Worm (Caenorhabditis elegans) whole organism, L1 larva: ENCODE results near the gene F57A8.1.

ENCODE experiments used
- Y116A8C.19 ChIP-seq: sonication (generic microtip); optimal IDR thresholded peaks from 2 replicates; lab custom pipeline; 2016; ENCODE audit warnings: missing compliant biosample characterization, missing genetic modification characterization, borderline replicate concordance
- aly-2 ChIP-seq: fragments of 150-350 bp; optimal IDR thresholded peaks from 2 replicates; lab custom pipeline; 2014; ENCODE audit warnings: missing biosample characterization, missing genetic modification characterization
- ama-1 ChIP-seq: fragments of 150-350 bp; optimal IDR thresholded peaks from 2 replicates; lab custom pipeline; 2014
- blmp-1 ChIP-seq: fragments of 150-350 bp; optimal IDR thresholded peaks from 2 replicates; lab custom pipeline; 2014; ENCODE audit warnings: missing biosample characterization, missing genetic modification characterization
- ceh-63 ChIP-seq: fragments of 200-800 bp; sonication (Bioruptor generic); optimal IDR thresholded peaks from 2 replicates; lab custom pipeline; 2018; ENCODE audit warnings: mild to moderate bottlenecking, missing genetic modification characterization, missing compliant biosample characterization
- ceh-8 ChIP-seq: fragments of 200-800 bp; sonication (Bioruptor generic); optimal IDR thresholded peaks from 2 replicates; lab custom pipeline; 2018; ENCODE audit warnings: mild to moderate bottlenecking, missing genetic modification characterization, moderate library complexity, missing compliant biosample characterization
- dpl-1 ChIP-seq, 3 experiments: fragments of 150-350 bp in 2 of 3; sonication (generic microtip) in 1 of 3; optimal IDR thresholded peaks; 2 replicates each; lab custom pipeline; 2014 to 2017; ENCODE audit warnings: missing biosample characterization in 3 of 3, missing genetic modification characterization in 3 of 3, missing genetic modification reagents in 3 of 3
- dsc-1 ChIP-seq: sonication (generic microtip); optimal IDR thresholded peaks from 2 replicates; lab custom pipeline; 2016; ENCODE audit warnings: mild to moderate bottlenecking, missing genetic modification characterization, missing compliant biosample characterization
- efl-1 ChIP-seq, 4 experiments: fragments of 150-350 bp; optimal IDR thresholded peaks in 3 of 4; peaks in 1 of 4; 1 replicate in 1 of 4; 2 replicates in 3 of 4; lab custom pipeline; 2014; ENCODE audit warnings: missing biosample characterization in 2 of 4, missing genetic modification characterization in 2 of 4, missing genetic modification reagents in 2 of 4
- efl-3 ChIP-seq: fragments of 200-800 bp; sonication (Bioruptor generic); optimal IDR thresholded peaks from 2 replicates; lab custom pipeline; 2018; ENCODE audit warnings: mild to moderate bottlenecking, missing genetic modification characterization, missing compliant biosample characterization
- elt-2 ChIP-seq: sonication (generic microtip); optimal IDR thresholded peaks from 2 replicates; lab custom pipeline; 2016; ENCODE audit warnings: missing genetic modification characterization, mild to moderate bottlenecking, inconsistent platforms, missing compliant biosample characterization, missing genetic modification reagents
- elt-3 ChIP-seq, 6 experiments: fragments of 150-350 bp in 1 of 6; sonication (generic microtip); optimal IDR thresholded peaks; 2 replicates each; lab custom pipeline; 2017 to 2018; ENCODE audit warnings: missing biosample characterization in 6 of 6, missing genetic modification characterization in 6 of 6, inconsistent platforms in 1 of 6
- ets-5 ChIP-seq: fragments of 200-800 bp; sonication (Bioruptor generic); IDR thresholded peaks from 2 replicates; pipeline ENCODE4 v1.3.6; 2022; ENCODE audit warnings: missing genetic modification characterization, missing compliant biosample characterization
- fkh-10 ChIP-seq: sonication (generic microtip); optimal IDR thresholded peaks from 2 replicates; lab custom pipeline; 2017; ENCODE audit warnings: missing biosample characterization, missing genetic modification reagents, missing genetic modification characterization
- fkh-8 ChIP-seq: sonication (generic microtip); optimal IDR thresholded peaks from 2 replicates; lab custom pipeline; 2016; ENCODE audit warnings: mild to moderate bottlenecking, missing genetic modification characterization, missing compliant biosample characterization
- fos-1 ChIP-seq: fragments of 150-350 bp; optimal IDR thresholded peaks from 2 replicates; lab custom pipeline; 2014; ENCODE audit warnings: missing biosample characterization, missing genetic modification characterization
- grh-1 ChIP-seq: fragments of 200-800 bp; sonication (Bioruptor generic); IDR thresholded peaks from 2 replicates; pipeline ENCODE4 v1.3.6; 2022; ENCODE audit warnings: missing genetic modification reagents, missing genetic modification characterization, missing compliant biosample characterization
- hpl-2 ChIP-seq: fragments of 150-350 bp; optimal IDR thresholded peaks from 2 replicates; lab custom pipeline; 2014; ENCODE audit warnings: missing biosample characterization, missing genetic modification reagents, missing genetic modification characterization
- lin-14 ChIP-seq: fragments of 200-800 bp; sonication (Bioruptor generic); optimal IDR thresholded peaks from 2 replicates; lab custom pipeline; 2018; ENCODE audit warnings: mild to moderate bottlenecking, missing genetic modification characterization, moderate library complexity, missing compliant biosample characterization
- lin-15B ChIP-seq: fragments of 150-350 bp; sonication (generic microtip); optimal IDR thresholded peaks from 3 replicates; lab custom pipeline; 2014; ENCODE audit warnings: missing biosample characterization, missing genetic modification characterization
- lin-35 ChIP-seq, 2 experiments: fragments of 150-350 bp; optimal IDR thresholded peaks; 2 replicates each; lab custom pipeline; 2014; ENCODE audit warnings: missing biosample characterization in 2 of 2, missing genetic modification characterization in 2 of 2, missing genetic modification reagents in 2 of 2
- lsy-2 ChIP-seq, 2 experiments: fragments of 150-350 bp; optimal IDR thresholded peaks; 2 replicates each; lab custom pipeline; 2014; ENCODE audit warnings: missing biosample characterization in 2 of 2, missing genetic modification characterization in 2 of 2
- mdl-1 ChIP-seq, 2 experiments: fragments of 150-350 bp; optimal IDR thresholded peaks; 2 replicates each; lab custom pipeline; 2014 to 2017; ENCODE audit warnings: missing biosample characterization in 2 of 2, missing genetic modification characterization in 2 of 2, inconsistent platforms in 1 of 2
- mef-2 ChIP-seq: fragments of 150-350 bp; optimal IDR thresholded peaks from 2 replicates; lab custom pipeline; 2014; ENCODE audit warnings: missing biosample characterization, missing genetic modification characterization
- mep-1 ChIP-seq: fragments of 150-350 bp; optimal IDR thresholded peaks from 2 replicates; lab custom pipeline; 2014; ENCODE audit warnings: missing biosample characterization, missing genetic modification characterization
- nhr-11 ChIP-seq: fragments of 150-350 bp; optimal IDR thresholded peaks from 2 replicates; lab custom pipeline; 2014; ENCODE audit warnings: missing biosample characterization, missing genetic modification characterization
- nhr-12 ChIP-seq: sonication (generic microtip); optimal IDR thresholded peaks from 2 replicates; lab custom pipeline; 2017; ENCODE audit warnings: missing biosample characterization, missing genetic modification characterization
- nhr-19 ChIP-seq: fragments of 200-800 bp; sonication (Bioruptor generic); conservative IDR thresholded peaks from 2 replicates; pipeline ENCODE4 v1.3.6; 2022; ENCODE audit warnings: missing genetic modification characterization, missing compliant biosample characterization
- nhr-20 ChIP-seq: sonication (generic microtip); optimal IDR thresholded peaks from 2 replicates; lab custom pipeline; 2016; ENCODE audit warnings: mild to moderate bottlenecking, missing genetic modification characterization, missing compliant biosample characterization
- nhr-237 ChIP-seq: fragments of 150-350 bp; optimal IDR thresholded peaks from 2 replicates; lab custom pipeline; 2014; ENCODE audit warnings: missing biosample characterization, missing genetic modification characterization
- nhr-28 ChIP-seq: fragments of 150-350 bp; optimal IDR thresholded peaks from 2 replicates; lab custom pipeline; 2014; ENCODE audit warnings: missing biosample characterization, missing genetic modification characterization
- nhr-71 ChIP-seq: sonication (generic microtip); optimal IDR thresholded peaks from 2 replicates; lab custom pipeline; 2016; ENCODE audit warnings: mild to moderate bottlenecking, missing genetic modification characterization, moderate library complexity, missing compliant biosample characterization
- nhr-77 ChIP-seq: fragments of 150-350 bp; optimal IDR thresholded peaks from 2 replicates; lab custom pipeline; 2014; ENCODE audit warnings: missing biosample characterization, missing genetic modification characterization
- nhr-85 ChIP-seq: sonication (generic microtip); peaks from one replicate; lab custom pipeline; 2016; ENCODE audit warnings: missing genetic modification characterization, inconsistent platforms, missing compliant biosample characterization
- nhr-90 ChIP-seq: sonication (generic microtip); optimal IDR thresholded peaks from 2 replicates; lab custom pipeline; 2016; ENCODE audit warnings: mild to moderate bottlenecking, missing genetic modification characterization, missing compliant biosample characterization; ENCODE audit not compliant: poor library complexity
- pqm-1 ChIP-seq: sonication (generic microtip); optimal IDR thresholded peaks from 3 replicates; lab custom pipeline; 2017; ENCODE audit warnings: missing biosample characterization, missing genetic modification characterization
- snpc-4 ChIP-seq: fragments of 150-350 bp; optimal IDR thresholded peaks from 2 replicates; lab custom pipeline; 2014; ENCODE audit warnings: missing biosample characterization, missing genetic modification characterization
- snu-23 ChIP-seq: sonication (generic microtip); optimal IDR thresholded peaks from 2 replicates; lab custom pipeline; 2016; ENCODE audit warnings: missing genetic modification characterization, missing compliant biosample characterization
- sox-4 ChIP-seq: sonication (generic microtip); optimal IDR thresholded peaks from 2 replicates; lab custom pipeline; 2016; ENCODE audit warnings: missing genetic modification characterization, missing compliant biosample characterization
- sptf-1 ChIP-seq: fragments of 150-350 bp; optimal IDR thresholded peaks from 2 replicates; lab custom pipeline; 2014; ENCODE audit warnings: missing biosample characterization, missing genetic modification characterization
- tlp-1 ChIP-seq: fragments of 150-350 bp; optimal IDR thresholded peaks from 2 replicates; lab custom pipeline; 2014; ENCODE audit warnings: missing biosample characterization, missing genetic modification characterization
- unc-98 ChIP-seq: fragments of 200-800 bp; sonication (Bioruptor generic); IDR thresholded peaks from 2 replicates; pipeline ENCODE4 v1.3.6; 2022; ENCODE audit warnings: missing genetic modification characterization, missing compliant biosample characterization
- vab-15 ChIP-seq: sonication (generic microtip); optimal IDR thresholded peaks from 2 replicates; lab custom pipeline; 2017; ENCODE audit warnings: missing genotype, mild to moderate bottlenecking, missing genetic modification characterization, missing compliant biosample characterization
- xbp-1 ChIP-seq: sonication (generic microtip); optimal IDR thresholded peaks from 2 replicates; lab custom pipeline; 2016; ENCODE audit warnings: missing genetic modification characterization, missing compliant biosample characterization
- zag-1 ChIP-seq: fragments of 150-350 bp; optimal IDR thresholded peaks from 2 replicates; lab custom pipeline; 2014; ENCODE audit warnings: missing biosample characterization, missing genetic modification characterization

The F57A8.1 gene

ce11 chrV:10019934-10020333 is 17.2 kb upstream of the F57A8.1 start:
- peak in 1 of 3 experiments; percentile 7 for TF ChIP-seq dpl-1 (GFP tag; optimal IDR thresholded peaks at IDR 0.05; lab: Kevin White, UChicago)
- no peak for TF ChIP-seq nhr-237 (tag; lab: Kevin White, UChicago)
- no peak for TF ChIP-seq aly-2
- peak; percentile 67 for TF ChIP-seq nhr-85 (tag; lab: Kevin White, UChicago)
- TF ChIP-seq nhr-71 (tag; lab: Kevin White, UChicago): peak; percentile 43
- peak; percentile 74 for TF ChIP-seq lin-14 (GFP tag; lab: Kevin White, UChicago)
- TF ChIP-seq fkh-8: peak; percentile 52
- TF ChIP-seq pqm-1 (tag; lab: Kevin White, UChicago): no peak
- TF ChIP-seq lsy-2 (tag; optimal IDR thresholded peaks at IDR 0.05; lab: Kevin White, UChicago): peak in 1 of 2 experiments; percentile 28
- TF ChIP-seq mdl-1 (tag; optimal IDR thresholded peaks at IDR 0.05; lab: Kevin White, UChicago): peak in 1 of 2 experiments; percentile 25
- TF ChIP-seq lin-35 (GFP tag; optimal IDR thresholded peaks at IDR 0.05; lab: Kevin White, UChicago): peak in 1 of 2 experiments; percentile 5
- TF ChIP-seq snu-23 (GFP tag; lab: Kevin White, UChicago): peak; percentile 38
- TF ChIP-seq, all 84 proteins: peak for 9

DNA sequence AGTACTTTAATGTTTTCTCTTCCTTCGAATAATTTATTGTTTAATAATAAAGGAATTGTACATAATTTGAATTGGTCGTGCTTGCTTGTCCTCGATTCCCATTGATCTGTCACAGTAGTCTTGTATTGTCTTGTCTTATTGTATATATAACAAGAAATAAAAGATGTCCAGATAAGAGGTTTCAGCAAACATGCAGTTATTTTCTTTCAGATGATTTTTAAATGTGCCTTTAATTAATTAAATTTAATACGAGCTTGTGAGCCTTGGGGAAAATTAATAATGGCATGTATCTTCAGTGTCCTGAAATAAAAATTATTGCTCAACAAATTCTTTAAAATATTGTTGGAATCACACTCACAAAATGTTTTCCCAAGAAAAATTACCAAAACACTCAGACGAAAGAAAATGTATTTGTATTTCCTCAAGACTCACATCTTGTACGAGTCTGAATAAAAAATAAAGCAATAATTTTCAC is 14.0 kb upstream of the F57A8.1 start:
- TF ChIP-seq efl-1 (optimal IDR thresholded peaks at IDR 0.05; lab: Kevin White, UChicago) (no peak), efl-1 (GFP tag; optimal IDR thresholded peaks at IDR 0.05 in 1 of 2; lab: Kevin White, UChicago) (no peak), vab-15 (no peak), dsc-1 (no peak), ama-1 (lab: Kevin White, UChicago) (no peak), lin-15B (tag; lab: Kevin White, UChicago) (no peak), sptf-1 (tag; lab: Kevin White, UChicago) (no peak), unc-98 (GFP tag; lab: Robert Waterston, UW) (no peak), xbp-1 (tag; lab: Kevin White, UChicago) (no peak), dpl-1 (GFP tag; optimal IDR thresholded peaks at IDR 0.05; lab: Kevin White, UChicago) (no peak), tlp-1 (tag; lab: Kevin White, UChicago) (no peak), fkh-10 (GFP tag; lab: Kevin White, UChicago) (no peak), nhr-237 (tag; lab: Kevin White, UChicago) (no peak), snu-23 (GFP tag; lab: Kevin White, UChicago) (no peak), grh-1 (GFP tag; lab: Robert Waterston, UW) (no peak), Y116A8C.19 (tag; lab: Kevin White, UChicago) (no peak), nhr-77 (no peak), hpl-2 (no peak)
- TF ChIP-seq, all 84 proteins: peak for 0

DNA sequence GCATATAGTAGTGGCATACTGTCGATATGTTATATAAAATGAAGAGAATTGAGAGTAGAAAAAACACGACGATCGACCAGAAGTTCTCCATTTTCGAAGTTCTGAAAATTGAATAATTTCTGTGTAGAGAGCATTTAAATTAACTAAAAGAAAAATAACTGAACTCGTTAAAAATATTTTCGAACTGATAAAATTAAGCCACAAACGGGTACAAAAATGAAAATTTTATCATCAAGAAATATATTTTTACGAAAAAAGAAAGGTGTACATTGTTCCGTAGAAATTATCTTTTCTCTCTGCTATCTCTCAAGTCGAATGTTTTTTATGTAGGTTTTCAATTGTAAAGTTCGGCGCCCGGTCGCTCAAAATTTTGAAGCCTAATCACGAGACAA is 6.2 kb upstream of the F57A8.1 start, which contains the start of gene acl-2:
acl-2 (minus strand) TSS at position 101 of the 392 bp plus-strand sequence.
- TF ChIP-seq hpl-2 (no peak), sox-4 (no peak), blmp-1 (tag; lab: Kevin White, UChicago) (peak; percentile 38), elt-3 (tag; optimal IDR thresholded peaks at IDR 0.05; lab: Kevin White, UChicago) (peak in 1 of 6 experiments; percentile 12)

DNA sequence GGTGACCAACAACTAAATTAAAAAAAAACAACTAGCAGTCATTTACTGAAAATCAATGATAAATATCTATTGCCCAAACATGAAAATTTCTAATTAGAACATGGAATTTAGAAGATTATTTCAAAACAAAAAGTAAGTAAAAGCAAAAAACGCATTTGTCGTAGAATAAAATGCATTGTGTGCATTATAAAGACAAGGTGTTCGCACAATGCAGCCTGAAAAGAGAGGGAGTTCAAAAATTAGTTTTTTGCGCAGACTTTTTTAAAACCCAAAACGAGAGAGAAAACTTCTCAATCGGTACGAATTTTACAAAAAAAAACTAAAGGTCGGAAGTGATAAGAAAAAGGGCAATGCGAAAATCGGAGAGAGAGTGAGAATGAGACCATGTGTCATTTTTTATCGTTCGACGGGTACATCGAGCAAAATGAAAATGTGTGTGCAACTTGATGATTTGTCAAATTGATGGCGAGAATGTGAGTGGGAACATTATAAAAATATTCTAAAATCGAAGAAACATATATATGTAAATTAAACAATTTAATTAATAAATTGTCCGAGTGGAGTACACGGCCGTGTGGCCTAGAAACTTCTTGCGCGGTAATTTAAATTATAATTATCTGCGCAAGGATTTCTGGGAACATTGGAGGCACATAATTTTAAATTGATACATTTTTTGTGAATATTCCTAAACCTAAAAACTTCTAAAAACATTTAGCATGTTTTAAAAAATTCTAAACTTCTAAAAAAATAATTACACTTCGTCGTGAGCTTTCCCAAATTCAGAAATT is 5.6 kb upstream of the F57A8.1 start:
- TF ChIP-seq fkh-10 (GFP tag; lab: Kevin White, UChicago) (no peak), ets-5 (no peak), nhr-11 (tag; lab: Kevin White, UChicago) (no peak), nhr-28 (tag; lab: Kevin White, UChicago) (no peak), zag-1 (tag; lab: Kevin White, UChicago) (no peak), efl-1 (optimal IDR thresholded peaks at IDR 0.05; lab: Kevin White, UChicago) (peak; percentile 96 to 97), efl-1 (GFP tag; optimal IDR thresholded peaks at IDR 0.05 in 1 of 2; lab: Kevin White, UChicago) (peak; percentile 94 to 99), lsy-2 (tag; optimal IDR thresholded peaks at IDR 0.05; lab: Kevin White, UChicago) (peak; percentile 23 to 71), nhr-77 (peak; percentile 29), ceh-8 (GFP tag; lab: Kevin White, UChicago) (no peak), mep-1 (tag; lab: Kevin White, UChicago) (peak; percentile 60), snpc-4 (tag; lab: Kevin White, UChicago) (no peak), nhr-19 (GFP tag; lab: Robert Waterston, UW) (peak; percentile 54), nhr-20 (tag; lab: Kevin White, UChicago) (peak; percentile 55), fos-1 (tag; lab: Kevin White, UChicago) (no peak), mef-2 (tag; lab: Kevin White, UChicago) (no peak), xbp-1 (tag; lab: Kevin White, UChicago) (peak; percentile 43), nhr-12 (no peak), ama-1 (lab: Kevin White, UChicago) (no peak), efl-3 (GFP tag; lab: Kevin White, UChicago) (no peak), nhr-90 (tag; lab: Kevin White, UChicago) (peak; percentile 58), elt-2 (tag; lab: Kevin White, UChicago) (peak; percentile 40), ceh-63 (GFP tag; lab: Kevin White, UChicago) (no peak)
